Worm (Caenorhabditis elegans): Measurements from ENCODE around the gene sfxn-2.

The sfxn-2 gene

DNA sequence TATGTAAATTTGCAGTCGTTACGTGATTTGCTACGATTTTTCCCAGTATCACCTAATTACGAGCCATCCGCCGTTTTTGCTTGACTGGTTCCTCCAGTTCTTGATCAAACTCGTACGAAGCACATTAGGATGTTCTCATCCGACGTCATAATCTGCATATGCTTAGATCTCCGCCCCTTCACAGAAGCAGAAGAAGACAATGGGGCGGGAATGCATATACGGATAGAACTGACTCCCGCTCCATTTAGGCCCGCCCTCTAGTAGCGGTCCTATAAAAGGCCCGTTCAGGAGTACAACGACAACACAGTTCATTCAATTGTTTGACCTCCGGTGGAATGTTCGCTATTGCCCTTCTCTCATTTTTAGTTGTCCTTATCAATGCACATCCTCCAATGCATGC, 33.0 kb downstream of the sfxn-2 start, which contains the start of gene zig-4:
TSS of gene zig-4 (plus strand) at position 301 of the 400 bp plus-strand sequence.
- TF ChIP-seq nhr-25 (tag; optimal IDR thresholded peaks at IDR 0.05) (no peak), blmp-1 (tag; optimal IDR thresholded peaks at IDR 0.05; ENCODE audit: insufficient read depth) (no peak), mab-5 (tag; optimal IDR thresholded peaks at IDR 0.05) (no peak), nhr-23 (tag; optimal IDR thresholded peaks at IDR 0.05) (no peak), peb-1 (tag; optimal IDR thresholded peaks at IDR 0.05) (no peak), sem-4 (tag; optimal IDR thresholded peaks at IDR 0.05) (no peak), nhr-237 (tag; optimal IDR thresholded peaks at IDR 0.05) (no peak), elt-3 (tag; optimal IDR thresholded peaks at IDR 0.05) (no peak), skn-1 (tag; optimal IDR thresholded peaks at IDR 0.05) (no peak), ama-1 (optimal IDR thresholded peaks at IDR 0.05) (no peak), sma-3 (GFP tag; optimal IDR thresholded peaks at IDR 0.05) (no peak), nhr-11 (tag; optimal IDR thresholded peaks at IDR 0.05) (no peak), ceh-82 (tag; optimal IDR thresholded peaks at IDR 0.05) (no peak), ztf-1 (GFP tag; conservative IDR thresholded peaks at IDR 0.05) (no peak), unc-39 (tag; optimal IDR thresholded peaks at IDR 0.05) (no peak)

DNA sequence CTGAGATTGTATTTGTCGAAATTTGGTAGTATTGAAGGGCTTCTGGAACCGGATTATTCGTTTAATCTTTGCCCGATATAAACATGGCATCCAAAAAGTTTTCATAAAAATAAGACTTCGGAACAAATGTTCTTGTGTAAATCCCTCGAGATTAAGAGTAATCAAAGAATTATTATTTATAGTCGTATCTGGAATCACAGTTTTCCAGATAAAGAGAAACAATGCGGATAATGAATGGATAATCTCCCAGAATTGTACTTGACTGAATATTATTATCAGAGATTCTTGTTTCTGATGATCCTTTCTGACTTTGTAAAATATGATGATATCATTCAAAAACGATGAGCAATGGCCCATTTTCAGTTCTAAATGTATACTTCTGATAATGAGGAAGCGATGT, 37.0 kb downstream of the sfxn-2 start:
- TF ChIP-seq nhr-77 (tag; optimal IDR thresholded peaks at IDR 0.05), result no peak
- TF ChIP-seq nhr-129 (tag; optimal IDR thresholded peaks at IDR 0.05), result no peak
- no peak for TF ChIP-seq unc-55 (GFP tag; optimal IDR thresholded peaks at IDR 0.05)
- no peak for TF ChIP-seq mbf-1 (tag; optimal IDR thresholded peaks at IDR 0.05)
- TF ChIP-seq alr-1 (tag; optimal IDR thresholded peaks at IDR 0.05), result no peak
- TF ChIP-seq sma-9 (GFP tag; optimal IDR thresholded peaks at IDR 0.05), result no peak
- TF ChIP-seq sma-9 (tag; optimal IDR thresholded peaks at IDR 0.05), result no peak
- TF ChIP-seq dmd-4 (tag; optimal IDR thresholded peaks at IDR 0.05), result no peak
- TF ChIP-seq lsy-2 (tag; optimal IDR thresholded peaks at IDR 0.05), result no peak
- no peak for TF ChIP-seq ama-1 (optimal IDR thresholded peaks at IDR 0.05)

DNA sequence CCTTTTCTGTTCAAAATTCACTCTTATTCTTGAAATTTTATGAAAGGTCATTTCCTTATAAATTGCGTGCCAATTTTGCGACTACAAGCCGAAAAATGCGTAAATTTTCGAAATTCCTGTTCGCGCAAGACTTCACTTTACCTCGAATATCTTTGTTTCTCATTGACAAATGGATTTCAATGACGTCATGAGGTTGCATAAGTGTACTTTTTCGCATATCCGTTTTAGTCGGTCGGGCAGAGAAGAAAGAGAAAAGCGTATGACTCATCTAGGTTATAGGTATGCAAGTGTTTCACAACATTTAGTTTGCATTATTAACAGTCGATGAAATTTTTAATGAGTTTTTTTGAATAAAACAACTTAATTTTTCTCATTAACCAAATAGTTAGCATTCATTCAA, 42.0 kb downstream of the sfxn-2 start:
- TF ChIP-seq unc-39 (tag; optimal IDR thresholded peaks at IDR 0.05), result no peak
- no peak for TF ChIP-seq aly-2 (tag; optimal IDR thresholded peaks at IDR 0.05)
- peak; percentile 24 for TF ChIP-seq C34F6.9 (tag; optimal IDR thresholded peaks at IDR 0.05)
- no peak for TF ChIP-seq lin-39 (tag; optimal IDR thresholded peaks at IDR 0.05)
- no peak for TF ChIP-seq ceh-16 (tag; optimal IDR thresholded peaks at IDR 0.05)
- no peak for TF ChIP-seq lin-11 (tag; optimal IDR thresholded peaks at IDR 0.05)
- TF ChIP-seq peb-1 (tag; optimal IDR thresholded peaks at IDR 0.05), result no peak
- no peak for TF ChIP-seq Y55F3AM.14 (GFP tag; optimal IDR thresholded peaks at IDR 0.05)
- peak; percentile 38 for TF ChIP-seq fos-1 (tag; optimal IDR thresholded peaks at IDR 0.05)
- TF ChIP-seq snpc-4 (tag; optimal IDR thresholded peaks at IDR 0.05), result no peak
- TF ChIP-seq elt-1 (tag; optimal IDR thresholded peaks at IDR 0.05), result no peak

DNA sequence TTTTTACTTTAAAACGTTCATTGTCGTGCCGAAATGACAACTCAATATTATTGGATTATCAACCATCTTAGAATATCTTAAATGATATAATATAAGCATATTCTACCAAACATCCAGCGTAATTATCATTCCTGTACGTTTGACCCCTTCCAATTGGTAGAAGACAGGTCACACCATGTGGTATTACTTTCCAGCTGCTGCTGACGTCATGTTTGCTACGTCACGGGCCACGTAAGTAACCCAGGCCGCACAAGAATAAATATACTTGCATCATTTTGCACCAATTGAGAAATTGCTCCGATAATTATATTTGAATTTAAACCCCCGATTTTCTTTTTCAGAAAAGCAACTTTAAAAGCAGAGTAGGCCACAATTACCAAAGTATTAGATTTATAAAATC, 42.5 kb downstream of the sfxn-2 start:
- TF ChIP-seq blmp-1 (tag; optimal IDR thresholded peaks at IDR 0.05; ENCODE audit: insufficient read depth), result no peak
- TF ChIP-seq nhr-25 (tag; optimal IDR thresholded peaks at IDR 0.05), result no peak
- TF ChIP-seq elt-3 (tag; optimal IDR thresholded peaks at IDR 0.05), result no peak
- TF ChIP-seq lin-13 (GFP tag; optimal IDR thresholded peaks at IDR 0.05), result no peak
- no peak for TF ChIP-seq lin-39 (tag; optimal IDR thresholded peaks at IDR 0.05)
- TF ChIP-seq mdl-1 (tag; optimal IDR thresholded peaks at IDR 0.05), result no peak
- TF ChIP-seq dmd-4 (tag; optimal IDR thresholded peaks at IDR 0.05), result no peak
- TF ChIP-seq skn-1 (tag; optimal IDR thresholded peaks at IDR 0.05), result no peak
- no peak for TF ChIP-seq alr-1 (tag; optimal IDR thresholded peaks at IDR 0.05)
- TF ChIP-seq nhr-237 (tag; optimal IDR thresholded peaks at IDR 0.05), result no peak
- no peak for TF ChIP-seq R02D3.7 (tag; optimal IDR thresholded peaks at IDR 0.05)
- TF ChIP-seq unc-39 (tag; optimal IDR thresholded peaks at IDR 0.05), result no peak
- TF ChIP-seq aly-2 (tag; optimal IDR thresholded peaks at IDR 0.05), result no peak
- TF ChIP-seq snpc-4 (tag; optimal IDR thresholded peaks at IDR 0.05), result no peak
- TF ChIP-seq unc-55 (GFP tag; optimal IDR thresholded peaks at IDR 0.05), result no peak

DNA sequence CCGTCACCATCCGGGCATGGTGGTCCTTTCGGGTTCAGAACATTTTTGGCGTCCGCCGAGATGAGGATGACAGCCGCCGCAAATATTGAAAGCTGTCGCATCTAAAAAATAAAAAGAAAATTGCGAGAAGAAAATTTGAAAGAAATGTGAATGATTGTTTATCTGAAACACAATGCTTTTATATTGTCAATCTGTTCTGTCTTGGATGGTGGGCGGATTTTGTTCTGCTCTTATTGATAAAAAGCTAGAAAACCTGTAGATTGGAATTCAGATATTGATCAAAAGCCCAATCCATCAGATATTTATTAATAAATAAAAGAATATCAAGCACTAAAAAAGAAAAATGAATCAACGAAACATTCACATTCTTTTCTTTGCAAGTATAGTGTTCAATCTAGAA, 44.3 kb downstream of the sfxn-2 start, which contains the start of gene C39D10.7:
TSS of gene C39D10.7 (minus strand) at position 101 of the 400 bp plus-strand sequence.
- TF ChIP-seq mdl-1 (tag; optimal IDR thresholded peaks at IDR 0.05) (no peak), mbf-1 (tag; optimal IDR thresholded peaks at IDR 0.05) (no peak), C34F6.9 (tag; optimal IDR thresholded peaks at IDR 0.05) (no peak), nhr-11 (tag; optimal IDR thresholded peaks at IDR 0.05) (no peak), F13H6.1 (tag; optimal IDR thresholded peaks at IDR 0.05) (no peak), nhr-25 (tag; optimal IDR thresholded peaks at IDR 0.05) (no peak), snpc-4 (tag; optimal IDR thresholded peaks at IDR 0.05) (no peak), unc-39 (tag; optimal IDR thresholded peaks at IDR 0.05) (no peak), unc-55 (GFP tag; optimal IDR thresholded peaks at IDR 0.05) (no peak), gmeb-1 (tag; optimal IDR thresholded peaks at IDR 0.05) (no peak), mab-5 (tag; optimal IDR thresholded peaks at IDR 0.05) (no peak), aly-2 (tag; optimal IDR thresholded peaks at IDR 0.05) (no peak), blmp-1 (tag; optimal IDR thresholded peaks at IDR 0.05; ENCODE audit: insufficient read depth) (no peak)

All from whole organism, L2 larva.